Fruit fly (Drosophila melanogaster) Kc167 (cell line): ENCODE measurements around the gene Obp19d.

Source experiments
- Myc ChIP-seq: fragments of >200 bp; optimal IDR thresholded peaks from 2 replicates; lab custom pipeline; 2017; ENCODE audit warnings: missing external identifiers
- Sin3A ChIP-seq: fragments of >200 bp; optimal IDR thresholded peaks from 2 replicates; lab custom pipeline; 2018; ENCODE audit warnings: missing external identifiers
- h ChIP-seq: fragments of >200 bp; optimal IDR thresholded peaks from 3 replicates; lab custom pipeline; 2018; ENCODE audit warnings: missing external identifiers
- insv ChIP-seq: fragments of >200 bp; optimal IDR thresholded peaks from 3 replicates; lab custom pipeline; 2018; ENCODE audit warnings: missing external identifiers
- psq ChIP-seq: fragments of >200 bp; optimal IDR thresholded peaks from 2 replicates; lab custom pipeline; 2017; ENCODE audit warnings: missing external identifiers
- ttk ChIP-seq: sonication (Bioruptor generic); optimal IDR thresholded peaks from 2 replicates; lab custom pipeline; 2017; ENCODE audit warnings: missing external identifiers

The Obp19d gene

DNA sequence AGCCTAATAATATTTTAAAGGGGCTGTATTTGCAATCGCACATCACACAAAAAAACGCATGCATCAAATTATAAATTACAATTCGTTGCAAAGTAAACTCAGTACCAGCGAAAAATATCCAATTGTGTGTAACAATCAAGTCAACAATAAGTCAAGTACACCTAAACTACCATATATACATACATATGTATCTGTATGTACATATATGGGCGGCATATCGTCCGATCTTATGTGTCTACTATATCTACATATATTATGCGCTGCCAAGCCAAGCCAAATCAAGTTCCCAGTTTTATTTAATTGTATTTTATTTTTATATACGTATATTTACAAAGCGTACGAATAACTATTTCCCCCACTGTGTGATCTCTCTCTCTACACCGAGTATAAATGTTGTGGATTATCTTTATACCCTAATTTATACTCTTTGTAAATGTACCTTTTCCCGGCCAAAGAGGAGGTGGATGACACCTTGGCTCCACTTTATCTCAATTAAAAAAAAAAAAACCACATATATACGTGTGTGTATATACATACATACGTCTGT lies 47.0 kb downstream of the Obp19d start:
- TF ChIP-seq psq (no peak), insv (no peak), Sin3A (lab: Kevin White, UChicago) (no peak), ttk (lab: Kevin White, UChicago) (no peak), Myc (lab: Kevin White, UChicago) (no peak), h (lab: Kevin White, UChicago) (no peak)

- TF ChIP-seq ttk (lab: Kevin White, UChicago) (no peak), insv (no peak)
Observed at dm6 chrX:20467155-20467554, 47.7 kb downstream of the Obp19d start, which contains the start of gene GstT3. TSS of gene GstT3 (plus strand) at chrX:20467455.

dm6 chrX:20468192-20468591 lies 48.8 kb downstream of the Obp19d start:
- TF ChIP-seq ttk (lab: Kevin White, UChicago) (no peak), Sin3A (lab: Kevin White, UChicago) (no peak), h (lab: Kevin White, UChicago) (no peak), insv (no peak), Myc (lab: Kevin White, UChicago) (no peak), psq (no peak)
